Fruit fly (Drosophila melanogaster) whole organism: Measurements from ENCODE around the gene ND-24L.

ENCODE experiments used
- Dll ChIP-seq: fragments of >200 bp; optimal IDR thresholded peaks from 2 replicates; lab custom pipeline; 2017
- pan ChIP-seq: fragments of >200 bp; optimal IDR thresholded peaks from 2 replicates; lab custom pipeline; 2017
- psq ChIP-seq: fragments of >200 bp; optimal IDR thresholded peaks from 2 replicates; lab custom pipeline; 2017
- usp ChIP-seq: fragments of >200 bp; optimal IDR thresholded peaks from 2 replicates; lab custom pipeline; 2017; ENCODE audit warnings: missing biosample characterization, missing genetic modification characterization, mixed read lengths

- TF ChIP-seq usp (GFP tag; lab: Kevin White, UChicago) (no peak), psq (lab: Kevin White, UChicago) (no peak), Dll (lab: Kevin White, UChicago) (no peak), pan (no peak)
These were observed 38.7 kb upstream of the ND-24L start, which contains the start of gene tap for dm6 chr3L:17359225-17359773.
